Worm (Caenorhabditis elegans) whole organism, young adult: ENCODE data around the gene srw-108.

Experiments
- atf-7 ChIP-seq: sonication (generic microtip); optimal IDR thresholded peaks from 2 replicates; lab custom pipeline; 2017; ENCODE audit warnings: mild to moderate bottlenecking, missing genetic modification characterization, missing compliant biosample characterization
- lag-1 ChIP-seq: fragments of 200-800 bp; sonication (Bioruptor generic); IDR thresholded peaks from 2 replicates; pipeline ENCODE4 v1.3.6; 2022; ENCODE audit warnings: missing genetic modification reagents, missing genetic modification characterization, missing compliant biosample characterization
- mxl-1 ChIP-seq: sonication (generic microtip); optimal IDR thresholded peaks from 2 replicates; lab custom pipeline; 2016; ENCODE audit warnings: missing genetic modification characterization, missing compliant biosample characterization
- rcor-1 ChIP-seq: fragments of 200-800 bp; sonication (Bioruptor generic); IDR thresholded peaks from 2 replicates; pipeline ENCODE4 v1.3.6; 2022; ENCODE audit warnings: missing genetic modification reagents, missing genetic modification characterization, missing compliant biosample characterization
- sptf-2 ChIP-seq: fragments of 200-800 bp; sonication (Bioruptor generic); optimal IDR thresholded peaks from 2 replicates; lab custom pipeline; 2018; ENCODE audit warnings: mild to moderate bottlenecking, missing genetic modification characterization, missing compliant biosample characterization
- unc-62 ChIP-seq: fragments of 150-350 bp; optimal IDR thresholded peaks from 2 replicates; lab custom pipeline; 2014; ENCODE audit warnings: missing biosample characterization, missing genetic modification reagents, missing genetic modification characterization

ce11 chrV:497399-497798, 30.3 kb upstream of the srw-108 start, which contains the start of gene T01G6.1:
- TF ChIP-seq unc-62 (GFP tag; lab: Kevin White, UChicago) (no peak), rcor-1 (GFP tag; lab: Robert Waterston, UW) (no peak), lag-1 (GFP tag; lab: Robert Waterston, UW) (no peak), mxl-1 (tag; lab: Kevin White, UChicago) (no peak), sptf-2 (GFP tag; lab: Kevin White, UChicago) (no peak), atf-7 (tag; lab: Kevin White, UChicago) (no peak)
